Worm (Caenorhabditis elegans): ENCODE data around the gene ceh-75.

- TF ChIP-seq blmp-1 (tag; optimal IDR thresholded peaks at IDR 0.05; ENCODE audit: insufficient read depth) (no peak), mdl-1 (tag; optimal IDR thresholded peaks at IDR 0.05) (no peak), alr-1 (tag; optimal IDR thresholded peaks at IDR 0.05) (no peak)
Observed at ce11 chrV:9909624-9910023, 11.5 kb upstream of the ceh-75 start.
